Worm (Caenorhabditis elegans) whole organism, L2 larva: ENCODE data around the gene glr-7.

ENCODE experiments used
- C34F6.9 ChIP-seq: fragments of 150-350 bp; optimal IDR thresholded peaks from 2 replicates; lab custom pipeline; 2014; ENCODE audit warnings: missing biosample characterization, missing genetic modification characterization
- F13H6.1 ChIP-seq: sonication (generic microtip); optimal IDR thresholded peaks from 2 replicates; lab custom pipeline; 2016; ENCODE audit warnings: missing genetic modification characterization, missing compliant biosample characterization
- R02D3.7 ChIP-seq: fragments of 150-350 bp; optimal IDR thresholded peaks from 2 replicates; lab custom pipeline; 2014; ENCODE audit warnings: missing biosample characterization, missing genetic modification characterization
- alr-1 ChIP-seq: fragments of 150-350 bp; optimal IDR thresholded peaks from 2 replicates; lab custom pipeline; 2014; ENCODE audit warnings: missing biosample characterization, missing genetic modification characterization
- aly-2 ChIP-seq: fragments of 150-350 bp; optimal IDR thresholded peaks from 2 replicates; lab custom pipeline; 2014; ENCODE audit warnings: missing biosample characterization, missing genetic modification characterization
- ama-1 ChIP-seq: fragments of 150-350 bp; optimal IDR thresholded peaks from 2 replicates; lab custom pipeline; 2018; ENCODE audit warnings: inconsistent platforms
- blmp-1 ChIP-seq: sonication (generic microtip); optimal IDR thresholded peaks from 2 replicates; lab custom pipeline; 2017; ENCODE audit warnings: missing genetic modification characterization, mild to moderate bottlenecking, missing compliant biosample characterization, antibody characterized with exemption, moderate library complexity; ENCODE audit not compliant: insufficient read depth
- ceh-16 ChIP-seq: fragments of 150-350 bp; optimal IDR thresholded peaks from 2 replicates; lab custom pipeline; 2014; ENCODE audit warnings: missing biosample characterization, missing genetic modification characterization
- crh-2 ChIP-seq: sonication (generic microtip); optimal IDR thresholded peaks from 2 replicates; lab custom pipeline; 2017; ENCODE audit warnings: missing biosample characterization, missing genetic modification characterization
- egl-27 ChIP-seq: sonication (generic microtip); optimal IDR thresholded peaks from 3 replicates; lab custom pipeline; 2017; ENCODE audit warnings: missing biosample characterization, missing genetic modification reagents, missing genetic modification characterization
- elt-1 ChIP-seq: fragments of 150-350 bp; optimal IDR thresholded peaks from 2 replicates; lab custom pipeline; 2014; ENCODE audit warnings: missing biosample characterization, missing genetic modification characterization
- elt-3 ChIP-seq: sonication (generic microtip); optimal IDR thresholded peaks from 2 replicates; lab custom pipeline; 2017; ENCODE audit warnings: missing biosample characterization, missing genetic modification characterization
- fos-1 ChIP-seq: fragments of 150-350 bp; optimal IDR thresholded peaks from 2 replicates; lab custom pipeline; 2014; ENCODE audit warnings: missing biosample characterization, missing genetic modification characterization
- gmeb-1 ChIP-seq: fragments of 150-350 bp; optimal IDR thresholded peaks from 2 replicates; lab custom pipeline; 2014; ENCODE audit warnings: missing biosample characterization, missing genetic modification characterization
- lin-11 ChIP-seq: fragments of 150-350 bp; sonication (generic microtip); optimal IDR thresholded peaks from 2 replicates; lab custom pipeline; 2014; ENCODE audit warnings: missing biosample characterization, missing genetic modification characterization, inconsistent platforms, mixed read lengths
- lin-39 ChIP-seq: fragments of 150-350 bp; optimal IDR thresholded peaks from 2 replicates; lab custom pipeline; 2014; ENCODE audit warnings: missing biosample characterization, missing genetic modification reagents, missing genetic modification characterization
- lsy-2 ChIP-seq, 2 experiments: fragments of 150-350 bp in 1 of 2; sonication (generic microtip) in 1 of 2; optimal IDR thresholded peaks; 2 replicates each; lab custom pipeline; 2014 to 2017; ENCODE audit warnings: missing biosample characterization in 2 of 2, missing genetic modification characterization in 2 of 2
- mab-5 ChIP-seq: fragments of 150-350 bp; optimal IDR thresholded peaks from 2 replicates; lab custom pipeline; 2014; ENCODE audit warnings: missing biosample characterization, missing genetic modification characterization
- mbf-1 ChIP-seq: sonication (generic microtip); optimal IDR thresholded peaks from 2 replicates; lab custom pipeline; 2017; ENCODE audit warnings: missing biosample characterization, missing genetic modification characterization
- mdl-1 ChIP-seq, 2 experiments: fragments of 150-350 bp in 1 of 2; sonication (generic microtip) in 1 of 2; optimal IDR thresholded peaks; 2 replicates each; lab custom pipeline; 2017; ENCODE audit warnings: missing biosample characterization in 2 of 2, missing genetic modification characterization in 2 of 2
- nhr-10 ChIP-seq: sonication (generic microtip); optimal IDR thresholded peaks from 2 replicates; lab custom pipeline; 2017; ENCODE audit warnings: missing biosample characterization, missing genetic modification characterization
- nhr-11 ChIP-seq: fragments of 150-350 bp; optimal IDR thresholded peaks from 2 replicates; lab custom pipeline; 2014; ENCODE audit warnings: missing biosample characterization, missing genetic modification characterization
- nhr-12 ChIP-seq: fragments of 150-350 bp; optimal IDR thresholded peaks from 2 replicates; lab custom pipeline; 2014; ENCODE audit warnings: missing biosample characterization, missing genetic modification characterization
- nhr-129 ChIP-seq: fragments of 150-350 bp; optimal IDR thresholded peaks from 2 replicates; lab custom pipeline; 2014; ENCODE audit warnings: missing biosample characterization, missing genetic modification characterization
- nhr-21 ChIP-seq: fragments of 150-350 bp; optimal IDR thresholded peaks from 2 replicates; lab custom pipeline; 2014; ENCODE audit warnings: missing biosample characterization, missing genetic modification characterization
- nhr-23 ChIP-seq: fragments of 150-350 bp; optimal IDR thresholded peaks from 2 replicates; lab custom pipeline; 2014; ENCODE audit warnings: missing biosample characterization, missing genetic modification reagents, missing genetic modification characterization
- nhr-237 ChIP-seq: fragments of 150-350 bp; optimal IDR thresholded peaks from 2 replicates; lab custom pipeline; 2014; ENCODE audit warnings: missing biosample characterization, missing genetic modification characterization
- nhr-25 ChIP-seq: fragments of 150-350 bp; sonication (generic microtip); optimal IDR thresholded peaks from 3 replicates; lab custom pipeline; 2014; ENCODE audit warnings: missing biosample characterization, missing genetic modification characterization
- nhr-6 ChIP-seq: fragments of 150-350 bp; optimal IDR thresholded peaks from 2 replicates; lab custom pipeline; 2014; ENCODE audit warnings: missing biosample characterization, missing genetic modification characterization
- nhr-77 ChIP-seq: fragments of 150-350 bp; optimal IDR thresholded peaks from 2 replicates; lab custom pipeline; 2014; ENCODE audit warnings: missing biosample characterization, missing genetic modification characterization
- sem-4 ChIP-seq: fragments of 150-350 bp; optimal IDR thresholded peaks from 2 replicates; lab custom pipeline; 2014; ENCODE audit warnings: missing biosample characterization, missing genetic modification reagents, missing genetic modification characterization
- skn-1 ChIP-seq: sonication (generic microtip); optimal IDR thresholded peaks from 2 replicates; lab custom pipeline; 2017; ENCODE audit warnings: missing biosample characterization, missing genetic modification characterization
- sma-3 ChIP-seq: sonication (generic microtip); optimal IDR thresholded peaks from 2 replicates; lab custom pipeline; 2016; ENCODE audit warnings: missing genetic modification reagents, missing genetic modification characterization, missing compliant biosample characterization
- sma-9 ChIP-seq, 2 experiments: fragments of 150-350 bp in 1 of 2; sonication (generic microtip) in 1 of 2; optimal IDR thresholded peaks; 2 replicates each; lab custom pipeline; 2014 to 2016; ENCODE audit warnings: missing genetic modification characterization in 2 of 2, mild to moderate bottlenecking in 1 of 2, missing biosample characterization in 1 of 2, missing compliant biosample characterization in 1 of 2, missing genetic modification reagents in 1 of 2, moderate library complexity in 1 of 2
- snpc-4 ChIP-seq: fragments of 150-350 bp; optimal IDR thresholded peaks from 2 replicates; lab custom pipeline; 2014; ENCODE audit warnings: missing biosample characterization, missing genetic modification characterization
- unc-39 ChIP-seq: fragments of 150-350 bp; optimal IDR thresholded peaks from 2 replicates; lab custom pipeline; 2014; ENCODE audit warnings: missing biosample characterization, missing genetic modification characterization
- unc-55 ChIP-seq: fragments of 150-350 bp; sonication (generic microtip); optimal IDR thresholded peaks from 3 replicates; lab custom pipeline; 2014; ENCODE audit warnings: missing biosample characterization, missing genetic modification reagents, missing genetic modification characterization
- unc-62 ChIP-seq: fragments of 150-350 bp; optimal IDR thresholded peaks from 2 replicates; lab custom pipeline; 2014; ENCODE audit warnings: missing biosample characterization, missing genetic modification reagents, missing genetic modification characterization
- ztf-1 ChIP-seq: fragments of 200-800 bp; sonication (Bioruptor generic); conservative IDR thresholded peaks from 2 replicates; pipeline ENCODE4 v1.3.6; 2022; ENCODE audit warnings: missing genetic modification characterization, missing compliant biosample characterization
- ztf-4 ChIP-seq: fragments of 150-350 bp; optimal IDR thresholded peaks from 2 replicates; lab custom pipeline; 2014; ENCODE audit warnings: missing biosample characterization, missing genetic modification characterization

glr-7 gene

ce11 chrX:2441163-2441562 lies 21.5 kb upstream of the glr-7 start:
- TF ChIP-seq unc-39 (tag; lab: Kevin White, UChicago) (no peak), C34F6.9 (tag; lab: Kevin White, UChicago) (no peak), snpc-4 (tag; lab: Kevin White, UChicago) (no peak), unc-55 (GFP tag; lab: Kevin White, UChicago) (peak; percentile 51)

- TF ChIP-seq crh-2 (tag; lab: Kevin White, UChicago) = no peak
- no peak for TF ChIP-seq ztf-1
- TF ChIP-seq elt-3 (tag; lab: Kevin White, UChicago) = no peak
- no peak for TF ChIP-seq unc-55 (GFP tag; lab: Kevin White, UChicago)
- TF ChIP-seq gmeb-1 (tag; lab: Kevin White, UChicago) = peak; percentile 16
- no peak for TF ChIP-seq nhr-10
- TF ChIP-seq lsy-2 (tag; optimal IDR thresholded peaks at IDR 0.05; lab: Kevin White, UChicago) = no peak
- TF ChIP-seq ama-1 (lab: Kevin White, UChicago) = no peak
- TF ChIP-seq elt-1 (tag; lab: Kevin White, UChicago) = no peak
- TF ChIP-seq mbf-1 (tag; lab: Kevin White, UChicago) = no peak
- TF ChIP-seq sma-9 (GFP tag; optimal IDR thresholded peaks at IDR 0.05; lab: Kevin White, UChicago) = no peak
- no peak for TF ChIP-seq sma-9 (tag; optimal IDR thresholded peaks at IDR 0.05; lab: Kevin White, UChicago)
- TF ChIP-seq mab-5 (tag; lab: Kevin White, UChicago) = no peak
- TF ChIP-seq nhr-25 = no peak
- TF ChIP-seq mdl-1 (tag; optimal IDR thresholded peaks at IDR 0.05; lab: Kevin White, UChicago) = no peak
- TF ChIP-seq fos-1 (tag; lab: Kevin White, UChicago) = peak; percentile 81
- TF ChIP-seq nhr-77 = no peak
- TF ChIP-seq ztf-4 = no peak
- no peak for TF ChIP-seq lin-11 (tag; lab: Kevin White, UChicago)
Observed at ce11 chrX:2439728-2440127, 20.1 kb upstream of the glr-7 start.

- TF ChIP-seq nhr-129 (peak; percentile 4), unc-55 (GFP tag; lab: Kevin White, UChicago) (peak; percentile 17), alr-1 (tag; lab: Kevin White, UChicago) (no peak)
Observed at ce11 chrX:2439309-2439708, 19.6 kb upstream of the glr-7 start.

- TF ChIP-seq C34F6.9 (tag; lab: Kevin White, UChicago) = peak; percentile 5
- no peak for TF ChIP-seq R02D3.7 (tag; lab: Kevin White, UChicago)
Observed at ce11 chrX:2438857-2439256, 19.2 kb upstream of the glr-7 start, which contains the start of gene gid-2. gid-2 (minus strand) TSS chrX:2438957.

ce11 chrX:2435353-2435752 lies 15.7 kb upstream of the glr-7 start:
- TF ChIP-seq aly-2 (tag; lab: Kevin White, UChicago) (no peak), nhr-21 (tag; lab: Kevin White, UChicago) (no peak), ceh-16 (tag; lab: Kevin White, UChicago) (no peak), lin-11 (tag; lab: Kevin White, UChicago) (no peak), nhr-23 (tag; lab: Kevin White, UChicago) (no peak), nhr-10 (no peak), nhr-25 (no peak), lin-39 (no peak), nhr-129 (no peak), skn-1 (tag; lab: Kevin White, UChicago) (no peak), sma-3 (no peak)
- TF ChIP-seq, all 48 proteins: peak for 0

ce11 chrX:2433805-2434204 lies 14.1 kb upstream of the glr-7 start:
- no peak for TF ChIP-seq ztf-4
- TF ChIP-seq nhr-129 = no peak
- no peak for TF ChIP-seq alr-1 (tag; lab: Kevin White, UChicago)
- no peak for TF ChIP-seq nhr-11 (tag; lab: Kevin White, UChicago)

ce11 chrX:2432459-2432858 lies 12.8 kb upstream of the glr-7 start:
- TF ChIP-seq blmp-1 (peak; percentile 36), nhr-21 (tag; lab: Kevin White, UChicago) (peak; percentile 38), F13H6.1 (tag; lab: Kevin White, UChicago) (peak; percentile 78), lin-11 (tag; lab: Kevin White, UChicago) (no peak), C34F6.9 (tag; lab: Kevin White, UChicago) (peak; percentile 59), crh-2 (tag; lab: Kevin White, UChicago) (peak; percentile 40), nhr-12 (tag; lab: Kevin White, UChicago) (no peak), egl-27 (tag; lab: Kevin White, UChicago) (peak; percentile 19), alr-1 (tag; lab: Kevin White, UChicago) (no peak), nhr-23 (tag; lab: Kevin White, UChicago) (no peak), nhr-25 (peak; percentile 30), aly-2 (tag; lab: Kevin White, UChicago) (no peak), nhr-129 (peak; percentile 80), nhr-11 (tag; lab: Kevin White, UChicago) (no peak), nhr-237 (tag; lab: Kevin White, UChicago) (no peak), elt-3 (tag; lab: Kevin White, UChicago) (no peak), fos-1 (tag; lab: Kevin White, UChicago) (peak; percentile 93), sem-4 (tag; lab: Kevin White, UChicago) (peak; percentile 30), unc-62 (GFP tag; lab: Kevin White, UChicago) (no peak), R02D3.7 (tag; lab: Kevin White, UChicago) (no peak), sma-9 (GFP tag; optimal IDR thresholded peaks at IDR 0.05; lab: Kevin White, UChicago) (peak; percentile 14), sma-9 (tag; optimal IDR thresholded peaks at IDR 0.05; lab: Kevin White, UChicago) (no peak), nhr-6 (tag; lab: Kevin White, UChicago) (peak; percentile 9)
